Worm (Caenorhabditis elegans) whole organism, L4 larva: ENCODE data around the gene M163.1.
"Not testable (repeated sequence)": the region's sequence is repeated elsewhere in the genome, so short reads cannot be mapped to it uniquely, and the experiment has no call there.

Source experiments
- F37D6.2 ChIP-seq: sonication (generic microtip); optimal IDR thresholded peaks from 2 replicates; lab custom pipeline; 2016; ENCODE audit warnings: mild to moderate bottlenecking, missing genetic modification characterization, missing compliant biosample characterization
- F44E2.7 ChIP-seq: fragments of 200-800 bp; sonication (Bioruptor generic); IDR thresholded peaks from 2 replicates; pipeline ENCODE4 v2.1.2; 2022; ENCODE audit warnings: missing genetic modification characterization, missing compliant biosample characterization
- T20F7.1 ChIP-seq: fragments of 200-800 bp; sonication (Bioruptor generic); optimal IDR thresholded peaks from 2 replicates; lab custom pipeline; 2018; ENCODE audit warnings: mild to moderate bottlenecking, missing genetic modification characterization, missing compliant biosample characterization
- T26A8.4 ChIP-seq: fragments of 200-800 bp; sonication (Bioruptor generic); IDR thresholded peaks from 2 replicates; pipeline ENCODE4 v1.3.6; 2022; ENCODE audit warnings: missing genetic modification characterization, missing compliant biosample characterization
- ZK546.5 ChIP-seq, 2 experiments: sonication (generic microtip); optimal IDR thresholded peaks; 2 replicates each; lab custom pipeline; 2017; ENCODE audit warnings: missing biosample characterization in 2 of 2, missing genetic modification characterization in 2 of 2
- ama-1 ChIP-seq: fragments of 150-350 bp; optimal IDR thresholded peaks from 2 replicates; lab custom pipeline; 2014; ENCODE audit warnings: inconsistent platforms, mixed read lengths
- arid-1 ChIP-seq: fragments of 200-800 bp; sonication (Bioruptor generic); conservative IDR thresholded peaks from 2 replicates; pipeline ENCODE4 v1.3.6; 2022; ENCODE audit warnings: missing genetic modification reagents, missing genetic modification characterization, missing compliant biosample characterization
- attf-4 ChIP-seq: sonication (generic microtip); optimal IDR thresholded peaks from 3 replicates; lab custom pipeline; 2017; ENCODE audit warnings: missing biosample characterization, missing genetic modification characterization
- ceh-44 ChIP-seq: fragments of 200-800 bp; sonication (Bioruptor generic); IDR thresholded peaks from 2 replicates; pipeline ENCODE4 v1.3.6; 2022; ENCODE audit warnings: missing genetic modification reagents, missing genetic modification characterization, missing compliant biosample characterization
- ceh-62 ChIP-seq: sonication (generic microtip); optimal IDR thresholded peaks from 2 replicates; lab custom pipeline; 2017; ENCODE audit warnings: missing biosample characterization, missing genetic modification characterization
- ces-1 ChIP-seq: fragments of 150-350 bp; sonication (generic microtip); optimal IDR thresholded peaks from 4 replicates; lab custom pipeline; 2014; ENCODE audit warnings: missing biosample characterization, missing genetic modification reagents, missing genetic modification characterization
- ctbp-1 ChIP-seq: fragments of 200-800 bp; sonication (Bioruptor generic); IDR thresholded peaks from 2 replicates; pipeline ENCODE4 v1.3.6; 2022; ENCODE audit warnings: missing genetic modification reagents, missing genetic modification characterization, missing compliant biosample characterization
- daf-19 ChIP-seq: fragments of 200-800 bp; sonication (Bioruptor generic); conservative IDR thresholded peaks from 2 replicates; pipeline ENCODE4 v1.3.6; 2022; ENCODE audit warnings: missing genetic modification characterization, missing compliant biosample characterization
- daf-8 ChIP-seq: fragments of 200-800 bp; sonication (Bioruptor generic); IDR thresholded peaks from 2 replicates; pipeline ENCODE4 v1.3.6; 2022; ENCODE audit warnings: missing genetic modification characterization, missing compliant biosample characterization
- dpl-1 ChIP-seq: fragments of 150-350 bp; optimal IDR thresholded peaks from 2 replicates; lab custom pipeline; 2014; ENCODE audit warnings: missing biosample characterization, missing genetic modification reagents, missing genetic modification characterization
- dve-1 ChIP-seq: sonication (generic microtip); optimal IDR thresholded peaks from 2 replicates; lab custom pipeline; 2017; ENCODE audit warnings: antibody characterized with exemption, mild to moderate bottlenecking, missing genetic modification characterization, missing compliant biosample characterization; ENCODE audit not compliant: insufficient read depth
- fkh-10 ChIP-seq: fragments of 150-350 bp; optimal IDR thresholded peaks from 2 replicates; lab custom pipeline; 2014; ENCODE audit warnings: missing biosample characterization, missing genetic modification reagents, missing genetic modification characterization
- gei-8 ChIP-seq: fragments of 200-800 bp; sonication (Bioruptor generic); optimal IDR thresholded peaks from 2 replicates; lab custom pipeline; 2018; ENCODE audit warnings: mild to moderate bottlenecking, missing genetic modification characterization, missing compliant biosample characterization
- hmg-1.1 ChIP-seq: fragments of 200-800 bp; sonication (Bioruptor generic); IDR thresholded peaks from 2 replicates; pipeline ENCODE4 v1.3.6; 2022; ENCODE audit warnings: missing genetic modification reagents, missing genetic modification characterization, missing compliant biosample characterization
- lim-7 ChIP-seq: fragments of 200-800 bp; sonication (Bioruptor generic); IDR thresholded peaks from 2 replicates; pipeline ENCODE4 v1.3.6; 2022; ENCODE audit warnings: missing genetic modification characterization, missing compliant biosample characterization
- lin-1 ChIP-seq: fragments of 200-800 bp; sonication (Bioruptor generic); IDR thresholded peaks from 2 replicates; pipeline ENCODE4 v1.3.6; 2022; ENCODE audit warnings: missing genetic modification reagents, missing genetic modification characterization, missing compliant biosample characterization
- lin-15B ChIP-seq: fragments of 150-350 bp; sonication (generic microtip); optimal IDR thresholded peaks from 3 replicates; lab custom pipeline; 2014; ENCODE audit warnings: missing biosample characterization, missing genetic modification characterization
- lin-38 ChIP-seq: fragments of 200-800 bp; sonication (Bioruptor generic); IDR thresholded peaks from 2 replicates; pipeline ENCODE4 v1.3.6; 2022; ENCODE audit warnings: missing genetic modification reagents, missing genetic modification characterization, missing compliant biosample characterization
- madf-5 ChIP-seq, 2 experiments: fragments of 200-800 bp; sonication (Bioruptor generic); IDR thresholded peaks; 2 replicates each; pipeline ENCODE4 v1.3.6; 2022; ENCODE audit warnings: missing compliant biosample characterization in 2 of 2, missing genetic modification characterization in 2 of 2
- madf-9 ChIP-seq: fragments of 200-800 bp; sonication (Bioruptor generic); conservative IDR thresholded peaks from 2 replicates; pipeline ENCODE4 v1.3.6; 2022; ENCODE audit warnings: missing genetic modification reagents, missing genetic modification characterization, missing compliant biosample characterization
- mes-2 ChIP-seq: sonication (generic microtip); optimal IDR thresholded peaks from 2 replicates; lab custom pipeline; 2016; ENCODE audit warnings: missing genotype, mild to moderate bottlenecking, missing genetic modification characterization, missing compliant biosample characterization; ENCODE audit not compliant: poor library complexity, severe bottlenecking
- mxl-2 ChIP-seq: fragments of 200-800 bp; sonication (Bioruptor generic); conservative IDR thresholded peaks from 2 replicates; pipeline ENCODE4 v1.3.6; 2022; ENCODE audit warnings: missing genetic modification reagents, missing genetic modification characterization, missing compliant biosample characterization
- nhr-11 ChIP-seq: fragments of 150-350 bp; optimal IDR thresholded peaks from 2 replicates; lab custom pipeline; 2014; ENCODE audit warnings: missing biosample characterization, missing genetic modification characterization
- nhr-237 ChIP-seq: sonication (generic microtip); optimal IDR thresholded peaks from 2 replicates; lab custom pipeline; 2017; ENCODE audit warnings: missing biosample characterization, missing genetic modification characterization
- nhr-28 ChIP-seq: fragments of 150-350 bp; optimal IDR thresholded peaks from 2 replicates; lab custom pipeline; 2014; ENCODE audit warnings: missing biosample characterization, missing genetic modification characterization
- nhr-48 ChIP-seq: sonication (generic microtip); optimal IDR thresholded peaks from 2 replicates; lab custom pipeline; 2016; ENCODE audit warnings: mild to moderate bottlenecking, missing genetic modification characterization, missing compliant biosample characterization
- rbr-2 ChIP-seq: sonication (generic microtip); optimal IDR thresholded peaks from 2 replicates; lab custom pipeline; 2016; ENCODE audit warnings: missing genotype, missing genetic modification characterization, missing compliant biosample characterization
- saeg-2 ChIP-seq: fragments of 200-800 bp; sonication (Bioruptor generic); IDR thresholded peaks from 2 replicates; pipeline ENCODE4 v1.3.6; 2022; ENCODE audit warnings: missing genetic modification reagents, missing genetic modification characterization, missing compliant biosample characterization
- set-16 ChIP-seq: fragments of 200-800 bp; sonication (Bioruptor generic); IDR thresholded peaks from 2 replicates; pipeline ENCODE4 v1.3.6; 2022; ENCODE audit warnings: missing genetic modification reagents, missing genetic modification characterization, missing compliant biosample characterization
- skn-1 ChIP-seq: fragments of 150-350 bp; optimal IDR thresholded peaks from 2 replicates; lab custom pipeline; 2014; ENCODE audit warnings: missing biosample characterization, missing genetic modification characterization
- snpc-4 ChIP-seq: fragments of 150-350 bp; optimal IDR thresholded peaks from 2 replicates; lab custom pipeline; 2014; ENCODE audit warnings: missing biosample characterization, missing genetic modification characterization
- unc-39 ChIP-seq: sonication (generic microtip); optimal IDR thresholded peaks from 2 replicates; lab custom pipeline; 2017; ENCODE audit warnings: missing biosample characterization, missing genetic modification characterization
- zip-2 ChIP-seq: fragments of 150-350 bp; optimal IDR thresholded peaks from 2 replicates; lab custom pipeline; 2014; ENCODE audit warnings: missing biosample characterization, missing genetic modification characterization

The M163.1 gene

ce11 chrX:14525325-14526305, 22.0 kb upstream of the M163.1 start (continued):
- TF ChIP-seq ceh-62 (tag; lab: Kevin White, UChicago) (no peak), unc-39 (tag; lab: Kevin White, UChicago) (peak; percentile 8), fkh-10 (GFP tag; lab: Kevin White, UChicago) (peak; percentile 98), gei-8 (GFP tag; lab: Kevin White, UChicago) (peak; percentile 88), T20F7.1 (GFP tag; lab: Kevin White, UChicago) (peak; percentile 93), arid-1 (GFP tag; lab: Robert Waterston, UW) (peak; percentile 96), hmg-1.1 (GFP tag; lab: Robert Waterston, UW) (peak; percentile 100), F44E2.7 (GFP tag; lab: Robert Waterston, UW) (no peak), saeg-2 (GFP tag; lab: Robert Waterston, UW) (peak; percentile 99), dpl-1 (peak; percentile 76), nhr-28 (tag; lab: Kevin White, UChicago) (peak; percentile 88), madf-9 (GFP tag; lab: Robert Waterston, UW) (peak; percentile 99), skn-1 (tag; lab: Kevin White, UChicago) (peak; percentile 68), lin-15B (tag; lab: Kevin White, UChicago) (peak; percentile 71), madf-5 (GFP tag; IDR thresholded peaks at IDR 0.05; lab: Robert Waterston, UW) (peak; percentile 78 to 98), set-16 (GFP tag; lab: Robert Waterston, UW) (peak; percentile 45), ceh-44 (0 out of 2 replicates have a peak, but pooled peaks have one; percentile 45), ctbp-1 (GFP tag; lab: Robert Waterston, UW) (peak; percentile 99), F37D6.2 (tag; lab: Kevin White, UChicago) (peak; percentile 99), daf-8 (GFP tag; lab: Robert Waterston, UW) (peak; percentile 68; the same call in 1 of the 2 replicates), daf-19 (peak; percentile 99), nhr-48 (tag; lab: Kevin White, UChicago) (peak; percentile 97), nhr-237 (tag; lab: Kevin White, UChicago) (peak; percentile 94), rbr-2 (tag; lab: Kevin White, UChicago) (peak; percentile 99), ama-1 (lab: Kevin White, UChicago) (no peak), lim-7 (peak; percentile 47; the same call in 1 of the 2 replicates), snpc-4 (tag; lab: Kevin White, UChicago) (peak; percentile 62), attf-4 (tag; lab: Kevin White, UChicago) (peak; percentile 81), nhr-11 (tag; lab: Kevin White, UChicago) (peak; percentile 99), lin-38 (GFP tag; lab: Robert Waterston, UW) (peak; percentile 91), mes-2 (tag; lab: Kevin White, UChicago) (peak; percentile 99), zip-2 (peak; percentile 98), dve-1 (tag; lab: Kevin White, UChicago) (peak; percentile 100), ces-1 (GFP tag; lab: Kevin White, UChicago) (peak; percentile 96), lin-1 (GFP tag; lab: Robert Waterston, UW) (peak; percentile 97), mxl-2 (GFP tag; lab: Robert Waterston, UW) (peak; percentile 62)

ce11 chrX:14525081-14525324, 21.4 kb upstream of the M163.1 start, which contains the start of gene nspc-17:
nspc-17 (minus strand) TSS chrX:14525181.
- TF ChIP-seq ZK546.5 (tag; optimal IDR thresholded peaks at IDR 0.05; lab: Kevin White, UChicago); F37D6.2 (tag; lab: Kevin White, UChicago); T26A8.4 (GFP tag; lab: Robert Waterston, UW): not testable (repeated sequence)
